Worm (Caenorhabditis elegans): ENCODE data around the gene iscu-1.

Gene iscu-1

DNA sequence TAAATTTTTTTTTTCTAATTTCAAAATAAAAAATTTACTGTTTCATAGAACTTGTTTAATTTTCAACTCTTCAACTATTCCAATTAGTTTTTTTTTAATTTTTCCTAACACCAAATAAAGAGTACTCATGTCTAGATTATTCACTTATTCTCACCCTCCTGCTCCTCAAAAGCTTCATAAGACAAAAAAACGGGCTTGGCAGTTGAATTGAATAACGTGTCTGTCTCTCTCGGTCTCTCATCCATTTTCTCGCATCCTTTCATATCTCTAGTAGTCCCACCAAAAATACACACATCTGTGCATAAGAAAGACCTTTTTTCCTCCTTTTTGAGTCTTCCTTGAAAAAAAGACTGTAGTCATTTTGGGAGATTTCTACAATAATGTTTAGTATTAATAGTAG, 20.3 kb upstream of the iscu-1 start:
- TF ChIP-seq ham-2 (GFP tag; optimal IDR thresholded peaks at IDR 0.05) (no peak), flh-1 (GFP tag; optimal IDR thresholded peaks at IDR 0.05) (no peak), ces-1 (GFP tag; optimal IDR thresholded peaks at IDR 0.05) (peak; percentile 88), nhr-2 (tag; optimal IDR thresholded peaks at IDR 0.05) (no peak)

DNA sequence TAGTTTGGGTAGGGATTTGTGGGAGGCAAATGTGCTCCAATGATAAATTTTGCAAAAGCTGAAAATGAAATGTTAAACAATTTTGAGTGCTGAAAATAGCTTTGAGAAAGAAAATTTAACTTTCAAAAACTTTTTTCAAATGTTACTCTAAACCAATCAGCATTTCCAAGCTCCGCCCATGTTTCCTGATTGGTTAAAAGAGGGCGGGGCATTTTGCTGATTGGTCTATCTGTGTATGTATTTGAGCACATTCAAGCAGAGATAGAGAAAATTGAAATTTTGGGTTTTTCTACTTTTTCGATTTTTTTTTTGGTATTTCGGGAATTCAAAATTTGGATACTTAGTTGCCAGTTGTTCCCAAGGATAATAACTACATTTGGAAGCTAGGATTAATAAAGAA, 19.1 kb upstream of the iscu-1 start:
- no peak for TF ChIP-seq bed-3 (GFP tag; optimal IDR thresholded peaks at IDR 0.05)
- no peak for TF ChIP-seq ham-2 (GFP tag; optimal IDR thresholded peaks at IDR 0.05)
- TF ChIP-seq sem-2 (GFP tag; optimal IDR thresholded peaks at IDR 0.05): no peak
- no peak for TF ChIP-seq unc-39 (tag; optimal IDR thresholded peaks at IDR 0.05)
- no peak for TF ChIP-seq mab-5 (tag; optimal IDR thresholded peaks at IDR 0.05)
- no peak for TF ChIP-seq elt-1 (tag; optimal IDR thresholded peaks at IDR 0.05; ENCODE audit: borderline replicate concordance, insufficient read depth)
- no peak for TF ChIP-seq unc-62 (GFP tag; optimal IDR thresholded peaks at IDR 0.05)

DNA sequence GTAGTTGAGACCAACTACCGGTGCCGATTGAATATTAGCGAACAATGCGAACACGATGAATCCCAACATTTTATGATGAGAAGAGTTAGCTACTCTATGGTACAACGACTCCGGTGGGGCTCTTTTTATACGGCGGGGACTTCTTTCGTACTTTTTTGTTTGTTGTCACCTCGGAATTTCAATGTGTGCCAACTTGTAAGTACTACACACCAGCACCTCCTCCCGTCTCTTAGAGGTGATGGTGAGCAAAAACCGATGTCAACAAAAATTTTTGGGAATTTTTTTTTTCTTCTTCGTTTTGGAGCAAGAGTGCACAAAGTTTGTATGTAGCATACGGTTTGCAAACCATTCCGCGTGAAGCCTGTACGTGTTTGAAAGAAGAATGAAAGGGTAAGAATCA, 9.2 kb upstream of the iscu-1 start, which contains the start of gene Y45F10D.2:
Y45F10D.2 (minus strand) TSS at position 101 of the 400 bp plus-strand sequence.
- TF ChIP-seq cnd-1 (tag; optimal IDR thresholded peaks at IDR 0.05) (no peak), lin-32 (GFP tag; optimal IDR thresholded peaks at IDR 0.05) (no peak), flh-1 (GFP tag; optimal IDR thresholded peaks at IDR 0.05) (no peak), snpc-4 (tag; optimal IDR thresholded peaks at IDR 0.05) (no peak), mep-1 (tag; optimal IDR thresholded peaks at IDR 0.05) (no peak), unc-120 (tag; optimal IDR thresholded peaks at IDR 0.05; ENCODE audit: poor library complexity, severe bottlenecking) (no peak), drap-1 (GFP tag; optimal IDR thresholded peaks at IDR 0.05) (no peak), nhr-76 (tag; optimal IDR thresholded peaks at IDR 0.05) (no peak), ceh-83 (GFP tag; optimal IDR thresholded peaks at IDR 0.05) (no peak), tbx-8 (GFP tag; optimal IDR thresholded peaks at IDR 0.05) (no peak), mab-5 (tag; optimal IDR thresholded peaks at IDR 0.05) (no peak), unc-62 (GFP tag; optimal IDR thresholded peaks at IDR 0.05) (no peak), ceh-39 (tag; optimal IDR thresholded peaks at IDR 0.05) (no peak), bed-3 (GFP tag; optimal IDR thresholded peaks at IDR 0.05) (no peak), elt-1 (tag; optimal IDR thresholded peaks at IDR 0.05; ENCODE audit: borderline replicate concordance, insufficient read depth) (no peak), nhr-12 (tag; optimal IDR thresholded peaks at IDR 0.05) (no peak), lin-13 (tag; optimal IDR thresholded peaks at IDR 0.05) (no peak), nhr-237 (tag; optimal IDR thresholded peaks at IDR 0.05) (no peak), ceh-43 (GFP tag; optimal IDR thresholded peaks at IDR 0.05) (no peak), pha-4 (tag; optimal IDR thresholded peaks at IDR 0.05) (no peak)

DNA sequence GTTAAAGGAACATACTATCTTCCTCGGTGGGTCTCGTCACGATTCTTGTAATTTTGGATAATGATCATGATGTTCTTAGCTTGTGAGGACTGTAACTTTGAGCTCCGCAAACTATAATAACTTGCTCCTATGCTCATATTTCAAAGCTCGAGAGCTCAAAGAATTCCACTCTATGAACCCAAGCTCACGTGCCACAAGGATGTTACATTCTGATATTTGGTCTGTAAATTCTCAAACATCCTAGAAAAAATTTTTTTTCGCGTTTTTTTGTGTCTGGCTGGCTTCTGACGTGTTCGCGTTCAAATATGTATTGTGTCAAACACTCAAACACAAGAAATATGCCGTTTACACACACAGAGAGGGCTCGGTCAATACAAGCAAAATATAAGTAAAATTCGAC, 7.6 kb upstream of the iscu-1 start, which contains the start of gene Y45F10D.16:
Y45F10D.16 (plus strand) TSS at position 301 of the 400 bp plus-strand sequence.
- TF ChIP-seq nhr-237 (tag; optimal IDR thresholded peaks at IDR 0.05): no peak
- no peak for TF ChIP-seq ztf-11 (tag; optimal IDR thresholded peaks at IDR 0.05)
- no peak for TF ChIP-seq elt-3 (tag; optimal IDR thresholded peaks at IDR 0.05)

DNA sequence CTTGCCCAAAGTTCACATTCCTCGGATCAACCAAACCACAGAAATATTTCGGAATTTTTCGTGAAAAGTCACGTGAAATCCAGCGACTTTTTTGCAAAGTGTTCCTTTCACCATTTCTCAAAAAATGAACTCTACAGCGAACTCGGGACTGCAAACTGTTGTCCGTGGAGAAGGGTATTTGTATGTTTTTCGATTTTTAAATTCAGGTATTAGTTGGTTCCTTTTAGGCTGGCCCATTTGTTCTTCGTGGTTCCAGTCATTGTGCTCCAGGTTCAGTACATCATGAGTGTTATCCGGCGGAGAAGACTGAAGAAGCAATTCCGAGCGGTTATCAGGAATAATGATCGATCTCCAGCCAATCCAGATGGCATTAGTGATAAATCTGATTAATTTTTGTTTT, 7.0 kb upstream of the iscu-1 start:
- TF ChIP-seq ces-1 (GFP tag; optimal IDR thresholded peaks at IDR 0.05): no peak
- no peak for TF ChIP-seq lin-13 (tag; optimal IDR thresholded peaks at IDR 0.05)
- no peak for TF ChIP-seq nhr-76 (tag; optimal IDR thresholded peaks at IDR 0.05)
- TF ChIP-seq unc-120 (tag; optimal IDR thresholded peaks at IDR 0.05; ENCODE audit: poor library complexity, severe bottlenecking): no peak
- TF ChIP-seq sptf-1 (tag; optimal IDR thresholded peaks at IDR 0.05): no peak
- TF ChIP-seq mep-1 (tag; optimal IDR thresholded peaks at IDR 0.05): no peak
- no peak for TF ChIP-seq sem-2 (GFP tag; optimal IDR thresholded peaks at IDR 0.05)
- TF ChIP-seq tbx-8 (GFP tag; optimal IDR thresholded peaks at IDR 0.05): no peak
- no peak for TF ChIP-seq unc-39 (tag; optimal IDR thresholded peaks at IDR 0.05)
- TF ChIP-seq lsy-2 (tag; optimal IDR thresholded peaks at IDR 0.05): no peak
- no peak for TF ChIP-seq pha-4 (tag; optimal IDR thresholded peaks at IDR 0.05)
- TF ChIP-seq flh-1 (GFP tag; optimal IDR thresholded peaks at IDR 0.05): no peak
- no peak for TF ChIP-seq nhr-28 (tag; optimal IDR thresholded peaks at IDR 0.05)
- TF ChIP-seq blmp-1 (tag; optimal IDR thresholded peaks at IDR 0.05): no peak
- TF ChIP-seq ztf-11 (tag; optimal IDR thresholded peaks at IDR 0.05): no peak
- TF ChIP-seq mab-5 (tag; optimal IDR thresholded peaks at IDR 0.05): no peak
- no peak for TF ChIP-seq zip-8 (tag; optimal IDR thresholded peaks at IDR 0.05)
